Worm (Caenorhabditis elegans) whole organism, L4/young adult: Measurements from ENCODE around the gene pch-2.

ENCODE experiments used
- W03F9.2 ChIP-seq: fragments of 150-350 bp; optimal IDR thresholded peaks from 2 replicates; lab custom pipeline; 2014; ENCODE audit warnings: missing biosample characterization, missing genetic modification characterization
- dao-5 ChIP-seq: sonication (generic microtip); optimal IDR thresholded peaks from 2 replicates; lab custom pipeline; 2016; ENCODE audit warnings: missing genotype, missing genetic modification characterization, moderate library complexity, missing compliant biosample characterization
- him-1 ChIP-seq: sonication (generic microtip); optimal IDR thresholded peaks from 2 replicates; lab custom pipeline; 2016; ENCODE audit warnings: missing genotype, missing genetic modification reagents, missing genetic modification characterization, missing compliant biosample characterization

ce11 chrII:8193922-8194321, 35.8 kb downstream of the pch-2 start:
- TF ChIP-seq him-1 (tag; lab: Kevin White, UChicago) (no peak), dao-5 (tag; lab: Kevin White, UChicago) (no peak), W03F9.2 (tag; lab: Kevin White, UChicago) (no peak)
